Worm (Caenorhabditis elegans) whole organism, early embryonic: ENCODE measurements around the gene hrpl-1.
"Not testable (repeated sequence)": the region's sequence is repeated elsewhere in the genome, so short reads cannot be mapped to it uniquely, and the experiment has no call there.

Experiments
- B0310.2 ChIP-seq: sonication (generic microtip); optimal IDR thresholded peaks from 2 replicates; lab custom pipeline; 2016; ENCODE audit warnings: mild to moderate bottlenecking, missing genetic modification characterization, missing compliant biosample characterization
- F13C5.2 ChIP-seq: sonication (generic microtip); optimal IDR thresholded peaks from 2 replicates; lab custom pipeline; 2017; ENCODE audit warnings: mild to moderate bottlenecking, missing genetic modification characterization, inconsistent platforms, missing compliant biosample characterization
- aly-1 ChIP-seq: sonication (generic microtip); optimal IDR thresholded peaks from 2 replicates; lab custom pipeline; 2016; ENCODE audit warnings: missing genetic modification characterization, missing compliant biosample characterization
- ama-1 ChIP-seq: fragments of 150-350 bp; optimal IDR thresholded peaks from 2 replicates; lab custom pipeline; 2014
- ceh-13 ChIP-seq: fragments of 200-800 bp; sonication (Bioruptor generic); optimal IDR thresholded peaks from 2 replicates; lab custom pipeline; 2018; ENCODE audit warnings: mild to moderate bottlenecking, missing genetic modification characterization, missing compliant biosample characterization
- ceh-36 ChIP-seq: sonication (generic microtip); optimal IDR thresholded peaks from 2 replicates; lab custom pipeline; 2016; ENCODE audit warnings: missing genetic modification characterization, inconsistent platforms, missing compliant biosample characterization
- ets-7 ChIP-seq: sonication (generic microtip); optimal IDR thresholded peaks from 2 replicates; lab custom pipeline; 2016; ENCODE audit warnings: missing genotype, missing genetic modification characterization, missing compliant biosample characterization
- flt-1 ChIP-seq: fragments of 200-800 bp; sonication (Bioruptor generic); IDR thresholded peaks from 2 replicates; pipeline ENCODE4 v1.3.6; 2022; ENCODE audit warnings: missing genetic modification characterization, missing compliant biosample characterization
- hmbx-1 ChIP-seq: sonication (generic microtip); optimal IDR thresholded peaks from 2 replicates; lab custom pipeline; 2016; ENCODE audit warnings: mild to moderate bottlenecking, missing genetic modification characterization, missing compliant biosample characterization
- hmg-4 ChIP-seq: fragments of 200-800 bp; sonication (Bioruptor generic); optimal IDR thresholded peaks from 2 replicates; lab custom pipeline; 2018; ENCODE audit warnings: mild to moderate bottlenecking, missing genetic modification characterization, missing compliant biosample characterization
- hnd-1 ChIP-seq: sonication (generic microtip); optimal IDR thresholded peaks from 2 replicates; lab custom pipeline; 2016; ENCODE audit warnings: missing genetic modification characterization, missing compliant biosample characterization
- pes-1 ChIP-seq: fragments of 200-800 bp; sonication (Bioruptor generic); IDR thresholded peaks from 2 replicates; pipeline ENCODE4 v1.3.6; 2022; ENCODE audit warnings: missing genetic modification reagents, missing genetic modification characterization, missing compliant biosample characterization
- scrt-1 ChIP-seq: fragments of 200-800 bp; sonication (Bioruptor generic); IDR thresholded peaks from 2 replicates; pipeline ENCODE4 v1.3.6; 2022; ENCODE audit warnings: missing genetic modification characterization, missing compliant biosample characterization
- sea-1 ChIP-seq: fragments of 200-800 bp; sonication (Bioruptor generic); conservative IDR thresholded peaks from 2 replicates; pipeline ENCODE4 v1.3.6; 2022; ENCODE audit warnings: missing genetic modification characterization, missing compliant biosample characterization
- tbx-11 ChIP-seq: fragments of 200-800 bp; sonication (Bioruptor generic); IDR thresholded peaks from 2 replicates; pipeline ENCODE4 v1.3.6; 2022; ENCODE audit warnings: missing genetic modification characterization, missing compliant biosample characterization
- tbx-37 ChIP-seq: fragments of 200-800 bp; sonication (Bioruptor generic); conservative IDR thresholded peaks from 2 replicates; pipeline ENCODE4 v1.3.6; 2022; ENCODE audit warnings: missing genetic modification reagents, missing genetic modification characterization, missing compliant biosample characterization
- tra-4 ChIP-seq: sonication (generic microtip); optimal IDR thresholded peaks from 2 replicates; lab custom pipeline; 2017; ENCODE audit warnings: missing genetic modification characterization, missing compliant biosample characterization

The hrpl-1 gene

DNA sequence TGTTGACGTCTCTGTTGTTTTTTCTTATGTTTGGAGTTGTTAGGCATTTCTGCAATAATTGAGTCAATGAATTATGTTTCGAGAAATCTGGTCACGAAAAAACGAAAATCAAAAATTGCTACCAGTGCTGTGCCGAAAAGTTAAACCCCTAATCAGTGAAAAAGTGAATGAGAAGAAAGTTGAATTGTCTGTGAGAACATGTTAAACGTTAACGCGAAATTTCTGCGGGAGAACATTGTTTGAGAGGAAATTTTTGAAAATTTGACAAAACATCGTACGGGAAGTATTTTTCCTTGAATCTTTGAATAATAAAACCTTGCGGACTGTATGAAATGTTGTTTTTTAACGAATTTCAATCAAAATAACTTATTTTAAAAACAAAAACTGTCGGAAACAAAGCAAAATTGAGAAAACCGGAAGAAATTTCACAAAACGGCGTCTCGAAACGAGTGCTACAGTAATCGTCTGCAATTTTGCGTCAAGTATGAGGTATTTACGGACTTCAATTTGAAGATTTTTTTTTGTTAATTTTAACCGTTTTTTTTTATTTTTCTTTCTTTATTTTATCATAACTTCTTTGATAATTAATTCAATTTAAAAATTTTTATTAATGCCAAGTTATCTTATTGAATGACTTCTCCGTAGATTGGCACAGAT is 4.8 kb upstream of the hrpl-1 start, which contains the start of gene adal-1:
adal-1 (minus strand) TSS at position 51 of the 657 bp plus-strand sequence.
- TF ChIP-seq F13C5.2 (tag; lab: Kevin White, UChicago) (no peak), sea-1 (GFP tag; lab: Robert Waterston, UW) (no peak)

DNA sequence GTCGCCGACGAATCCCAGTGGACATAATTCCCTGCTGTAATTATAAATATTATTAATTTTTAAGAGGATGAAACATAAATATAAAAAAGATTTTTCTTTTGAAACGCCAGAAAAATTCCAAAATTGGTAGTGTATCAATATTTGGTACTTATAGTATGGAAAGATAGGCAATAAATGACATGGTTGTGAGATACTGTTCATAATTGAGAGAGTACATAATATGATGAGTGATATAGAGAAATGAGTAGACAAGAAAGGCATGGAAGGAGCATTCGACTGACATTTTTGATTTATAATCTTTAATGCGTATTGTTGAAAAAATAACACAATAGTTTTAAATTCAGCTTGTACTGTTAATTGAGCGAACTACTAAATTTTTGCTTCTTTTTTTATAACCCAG is 1.0 kb upstream of the hrpl-1 start, which contains the start of gene C44B7.11:
C44B7.11 (minus strand) TSS at position 34 of the 400 bp plus-strand sequence.
- no peak for TF ChIP-seq sea-1 (GFP tag; lab: Robert Waterston, UW)
- TF ChIP-seq ets-7 (tag; lab: Kevin White, UChicago): no peak
- TF ChIP-seq scrt-1 (GFP tag; lab: Robert Waterston, UW): no peak
- no peak for TF ChIP-seq F13C5.2 (tag; lab: Kevin White, UChicago)
- no peak for TF ChIP-seq ama-1
- no peak for TF ChIP-seq hmbx-1 (tag; lab: Kevin White, UChicago)
- no peak for TF ChIP-seq aly-1 (tag; lab: Kevin White, UChicago)
- TF ChIP-seq tra-4: no peak
- TF ChIP-seq ceh-13 (GFP tag; lab: Kevin White, UChicago): no peak
- TF ChIP-seq ceh-36: no peak
- TF ChIP-seq flt-1 (GFP tag; lab: Robert Waterston, UW): no peak
- no peak for TF ChIP-seq hmg-4 (GFP tag; lab: Kevin White, UChicago)
- TF ChIP-seq hnd-1 (tag; lab: Kevin White, UChicago): no peak
- no peak for TF ChIP-seq tbx-11 (GFP tag; lab: Robert Waterston, UW)
- TF ChIP-seq B0310.2: no peak

DNA sequence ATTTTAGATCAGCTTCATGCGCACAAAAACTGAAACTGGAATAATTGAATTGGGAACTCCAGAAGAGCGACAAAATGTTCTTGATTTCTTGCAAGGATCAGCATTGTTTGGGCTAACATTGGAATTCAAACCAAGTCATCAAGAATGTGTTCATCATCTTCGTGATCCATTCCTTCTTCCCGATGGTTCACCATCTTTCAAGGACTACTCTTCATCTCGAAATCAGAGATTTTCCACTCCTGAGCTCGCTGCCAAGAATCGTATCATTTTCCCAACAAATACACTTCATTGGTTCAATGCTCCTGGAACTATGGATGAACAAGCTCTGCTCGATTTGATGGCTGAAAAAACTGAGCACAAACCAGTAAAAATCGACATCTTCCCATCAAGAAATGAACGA is 2.2 kb downstream of the hrpl-1 start:
- no peak for TF ChIP-seq ceh-36

DNA sequence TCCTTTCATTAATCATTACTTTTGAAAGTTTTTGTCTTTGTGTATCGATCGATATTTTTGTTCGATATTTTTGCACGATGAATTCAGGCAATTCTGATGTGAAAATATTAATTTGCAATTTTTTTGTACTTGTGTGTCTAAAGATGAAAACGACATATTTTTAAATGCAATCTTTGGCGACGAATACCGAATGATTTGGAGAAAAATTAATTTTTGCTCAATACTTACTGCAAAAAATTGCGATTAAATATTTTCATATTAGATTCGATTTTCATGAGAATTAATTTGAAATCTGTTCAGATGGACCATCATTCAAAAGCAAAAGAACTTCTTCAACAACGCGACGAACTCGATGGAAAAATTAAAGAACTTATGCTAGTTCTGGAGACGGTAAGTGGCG is 3.3 kb downstream of the hrpl-1 start, which contains the start of gene psmd-9:
psmd-9 (plus strand) TSS at position 301 of the 400 bp plus-strand sequence.
- TF ChIP-seq sea-1 (GFP tag; lab: Robert Waterston, UW) (no peak), hmbx-1 (tag; lab: Kevin White, UChicago) (no peak), tra-4 (no peak), ceh-36 (no peak), hnd-1 (tag; lab: Kevin White, UChicago) (no peak), scrt-1 (GFP tag; lab: Robert Waterston, UW) (no peak), aly-1 (tag; lab: Kevin White, UChicago) (no peak), pes-1 (GFP tag; lab: Robert Waterston, UW) (no peak), hmg-4 (GFP tag; lab: Kevin White, UChicago) (no peak), ets-7 (tag; lab: Kevin White, UChicago) (no peak), flt-1 (GFP tag; lab: Robert Waterston, UW) (no peak)

DNA sequence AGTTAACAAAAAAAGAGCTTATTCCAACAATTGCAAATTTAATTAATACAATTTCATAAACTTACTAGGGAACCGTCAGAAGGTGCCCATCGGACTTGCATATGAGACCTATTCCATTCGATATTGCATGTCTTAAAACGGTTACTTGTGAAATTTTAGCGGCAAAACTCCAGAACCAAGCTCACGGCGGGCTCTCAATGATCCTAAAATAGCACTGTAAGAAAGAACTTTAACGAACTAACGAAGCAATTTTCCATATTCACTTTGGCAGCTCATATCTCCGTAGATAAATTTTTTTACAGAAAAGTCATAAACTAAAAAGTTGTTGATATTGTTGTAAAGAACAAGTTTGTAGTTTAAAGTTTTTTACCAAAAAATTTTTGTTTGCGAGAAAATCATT is 9.1 kb downstream of the hrpl-1 start, which contains the start of gene B0252.3:
B0252.3 (minus strand) TSS at position 101 of the 400 bp plus-strand sequence.
- not testable (repeated sequence) for TF ChIP-seq tra-4; tbx-37; hmg-4 (GFP tag; lab: Kevin White, UChicago)

DNA sequence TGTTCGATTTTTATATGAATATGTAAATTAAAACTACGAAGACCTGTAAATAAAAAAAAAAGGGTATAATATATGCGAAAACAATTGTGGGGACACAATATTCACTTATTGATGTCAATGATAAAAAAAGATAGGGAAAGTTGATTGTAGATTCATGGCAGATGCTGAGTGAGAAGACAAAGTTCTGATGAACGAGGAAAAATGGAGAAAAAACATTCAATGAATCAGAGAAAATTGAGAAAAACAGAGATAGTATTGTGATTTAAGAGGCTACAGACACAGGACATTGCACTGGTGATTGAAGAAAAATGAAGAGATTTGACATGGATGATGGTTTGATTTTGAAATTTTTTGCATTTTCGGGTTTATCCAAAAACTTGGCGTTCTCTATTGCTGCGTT is 10.2 kb downstream of the hrpl-1 start:
- TF ChIP-seq ceh-13 (GFP tag; lab: Kevin White, UChicago) (no peak), scrt-1 (GFP tag; lab: Robert Waterston, UW) (no peak), tbx-11 (GFP tag; lab: Robert Waterston, UW) (no peak), hnd-1 (tag; lab: Kevin White, UChicago) (no peak), sea-1 (GFP tag; lab: Robert Waterston, UW) (no peak), B0310.2 (no peak), ama-1 (no peak), F13C5.2 (tag; lab: Kevin White, UChicago) (no peak), ceh-36 (no peak), ets-7 (tag; lab: Kevin White, UChicago) (no peak), hmg-4 (GFP tag; lab: Kevin White, UChicago) (no peak), tra-4 (no peak), pes-1 (GFP tag; lab: Robert Waterston, UW) (no peak), flt-1 (GFP tag; lab: Robert Waterston, UW) (no peak), hmbx-1 (tag; lab: Kevin White, UChicago) (no peak), tbx-37 (no peak)

DNA sequence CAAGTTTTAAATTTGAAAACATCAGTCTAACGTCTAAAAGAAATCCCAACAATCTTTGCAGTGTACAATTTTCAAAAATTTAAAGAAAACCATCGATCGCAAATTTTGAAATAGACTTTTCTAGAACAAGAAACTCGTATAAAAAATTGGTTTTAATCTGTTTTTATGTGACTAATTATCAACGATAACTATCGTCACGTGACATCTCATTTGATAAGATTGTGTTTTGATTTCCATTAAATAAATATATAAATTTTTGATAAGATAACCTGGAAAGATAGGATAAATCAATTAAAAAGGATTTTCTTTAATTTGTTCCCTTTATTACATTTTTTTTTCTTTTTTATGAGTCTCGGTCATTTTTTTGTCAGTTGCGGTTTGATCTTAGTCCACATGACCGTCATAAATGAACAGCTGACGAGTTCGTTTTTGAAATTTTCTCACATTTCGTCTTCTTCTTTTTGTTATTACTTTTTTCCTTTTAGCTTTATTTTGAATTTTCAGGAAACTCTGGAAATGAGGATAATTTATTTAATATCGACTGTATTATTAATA is 11.1 kb downstream of the hrpl-1 start, which contains the start of gene asm-1:
asm-1 (plus strand) TSS at position 505 of the 555 bp plus-strand sequence.
- no peak for TF ChIP-seq hmg-4 (GFP tag; lab: Kevin White, UChicago)
- TF ChIP-seq ets-7 (tag; lab: Kevin White, UChicago): no peak
- no peak for TF ChIP-seq tbx-11 (GFP tag; lab: Robert Waterston, UW)
- TF ChIP-seq scrt-1 (GFP tag; lab: Robert Waterston, UW): no peak
- no peak for TF ChIP-seq aly-1 (tag; lab: Kevin White, UChicago)
- TF ChIP-seq sea-1 (GFP tag; lab: Robert Waterston, UW): no peak
- TF ChIP-seq ceh-36: no peak
- TF ChIP-seq tbx-37: no peak
- TF ChIP-seq pes-1 (GFP tag; lab: Robert Waterston, UW): no peak
- TF ChIP-seq flt-1 (GFP tag; lab: Robert Waterston, UW): no peak
- TF ChIP-seq F13C5.2 (tag; lab: Kevin White, UChicago): no peak
- no peak for TF ChIP-seq hnd-1 (tag; lab: Kevin White, UChicago)
- TF ChIP-seq ceh-13 (GFP tag; lab: Kevin White, UChicago): no peak
- TF ChIP-seq ama-1: no peak
- TF ChIP-seq B0310.2: no peak
